Worm (Caenorhabditis elegans) whole organism, L4 larva: ENCODE measurements around the gene F59E11.6.

Source experiments
- D1046.2 ChIP-seq: fragments of 200-800 bp; sonication (Bioruptor generic); IDR thresholded peaks from 2 replicates; pipeline ENCODE4 v1.3.6; 2022; ENCODE audit warnings: missing genetic modification characterization, missing compliant biosample characterization
- duxl-1 ChIP-seq: sonication (generic microtip); optimal IDR thresholded peaks from 2 replicates; lab custom pipeline; 2016; ENCODE audit warnings: mild to moderate bottlenecking, missing genetic modification characterization, moderate library complexity, missing compliant biosample characterization; ENCODE audit not compliant: poor library complexity
- fos-1 ChIP-seq: fragments of 150-350 bp; optimal IDR thresholded peaks from 2 replicates; lab custom pipeline; 2014; ENCODE audit warnings: missing biosample characterization, missing genetic modification characterization
- lsy-2 ChIP-seq, 2 experiments: fragments of 150-350 bp in 1 of 2; sonication (generic microtip) in 1 of 2; optimal IDR thresholded peaks; 2 replicates each; lab custom pipeline; 2014 to 2017; ENCODE audit warnings: missing biosample characterization in 2 of 2, missing genetic modification characterization in 2 of 2
- mdl-1 ChIP-seq, 2 experiments: fragments of 150-350 bp in 1 of 2; sonication (generic microtip) in 1 of 2; optimal IDR thresholded peaks; 2 replicates each; lab custom pipeline; 2014 to 2017; ENCODE audit warnings: missing biosample characterization in 2 of 2, missing genetic modification characterization in 2 of 2
- nhr-237 ChIP-seq: sonication (generic microtip); optimal IDR thresholded peaks from 2 replicates; lab custom pipeline; 2017; ENCODE audit warnings: missing biosample characterization, missing genetic modification characterization
- nhr-28 ChIP-seq: fragments of 150-350 bp; optimal IDR thresholded peaks from 2 replicates; lab custom pipeline; 2014; ENCODE audit warnings: missing biosample characterization, missing genetic modification characterization
- nhr-42 ChIP-seq: fragments of 200-800 bp; sonication (Bioruptor generic); IDR thresholded peaks from 2 replicates; pipeline ENCODE4 v1.3.6; 2022; ENCODE audit warnings: missing genetic modification characterization, missing compliant biosample characterization
- nhr-76 ChIP-seq: fragments of 150-350 bp; optimal IDR thresholded peaks from 2 replicates; lab custom pipeline; 2014; ENCODE audit warnings: missing biosample characterization, missing genetic modification characterization
- nhr-77 ChIP-seq: fragments of 150-350 bp; optimal IDR thresholded peaks from 2 replicates; lab custom pipeline; 2014; ENCODE audit warnings: missing biosample characterization, missing genetic modification characterization
- snpc-1.2 ChIP-seq: fragments of 200-800 bp; sonication (Bioruptor generic); IDR thresholded peaks from 2 replicates; pipeline ENCODE4 v1.3.6; 2022; ENCODE audit warnings: missing genetic modification reagents, missing genetic modification characterization, missing compliant biosample characterization
- zag-1 ChIP-seq: fragments of 150-350 bp; optimal IDR thresholded peaks from 2 replicates; lab custom pipeline; 2014; ENCODE audit warnings: missing biosample characterization, missing genetic modification characterization

ce11 chrV:8985740-8986139 is 5.8 kb upstream of the F59E11.6 start, which contains the start of gene str-85:
- TF ChIP-seq mdl-1 (tag; optimal IDR thresholded peaks at IDR 0.05; lab: Kevin White, UChicago) (no peak), fos-1 (no peak), nhr-77 (tag; lab: Kevin White, UChicago) (no peak), nhr-42 (GFP tag; lab: Robert Waterston, UW) (no peak), zag-1 (tag; lab: Kevin White, UChicago) (no peak), duxl-1 (tag; lab: Kevin White, UChicago) (no peak), nhr-28 (tag; lab: Kevin White, UChicago) (no peak), nhr-237 (no peak), snpc-1.2 (GFP tag; lab: Robert Waterston, UW) (no peak), D1046.2 (GFP tag; lab: Robert Waterston, UW) (no peak), nhr-76 (tag; lab: Kevin White, UChicago) (no peak), lsy-2 (tag; optimal IDR thresholded peaks at IDR 0.05; lab: Kevin White, UChicago) (no peak)
